Fruit fly (Drosophila melanogaster) whole organism, embryonic: ENCODE measurements around the gene CG17027.
A peak's percentile ranks its signal among the peaks of the same experiment; 100 is the strongest.

ENCODE experiments used
- Awh ChIP-seq: fragments of 200-800 bp; sonication (Bioruptor generic); IDR thresholded peaks from 2 replicates; pipeline ENCODE4, ENCODE4 v1.3.6; 2022; ENCODE audit warnings: missing biosample characterization, missing genetic modification characterization
- B-H2 ChIP-seq: fragments of 200-800 bp; sonication (Bioruptor generic); optimal IDR thresholded peaks from 2 replicates; lab custom pipeline; 2018; ENCODE audit warnings: missing biosample characterization, mild to moderate bottlenecking, missing genetic modification characterization
- Blimp-1 ChIP-seq: fragments of 200-800 bp; sonication (Bioruptor generic); optimal IDR thresholded peaks from 3 replicates; lab custom pipeline; 2018; ENCODE audit warnings: missing biosample characterization, missing genetic modification characterization, mild to moderate bottlenecking, moderate library complexity, missing genetic modification reagents
- CG1024 ChIP-seq: fragments of 200-800 bp; sonication (Bioruptor generic); IDR thresholded peaks from 2 replicates; pipeline ENCODE4 v1.3.6; 2022; ENCODE audit warnings: missing biosample characterization, missing genetic modification characterization
- CG10267 ChIP-seq: fragments of 200-800 bp; sonication (Bioruptor generic); optimal IDR thresholded peaks from 2 replicates; lab custom pipeline; 2018; ENCODE audit warnings: missing biosample characterization, mild to moderate bottlenecking, missing genetic modification characterization, moderate library complexity
- CG10979 ChIP-seq: fragments of 200-800 bp; sonication (Bioruptor generic); optimal IDR thresholded peaks from 2 replicates; lab custom pipeline; 2018; ENCODE audit warnings: missing biosample characterization, mild to moderate bottlenecking, missing genetic modification characterization, moderate library complexity
- CG11456 ChIP-seq: fragments of 200-800 bp; sonication (Bioruptor generic); IDR thresholded peaks from 3 replicates; pipeline ENCODE4 v1.3.6; 2022; ENCODE audit warnings: missing biosample characterization, missing genetic modification characterization
- CG11504 ChIP-seq: fragments of 200-800 bp; sonication (Bioruptor generic); optimal IDR thresholded peaks from 3 replicates; lab custom pipeline; 2019; ENCODE audit warnings: missing biosample characterization, mild to moderate bottlenecking, missing genetic modification characterization, moderate library complexity
- CG13775 ChIP-seq: fragments of 200-800 bp; sonication (Bioruptor generic); optimal IDR thresholded peaks from 3 replicates; lab custom pipeline; 2017; ENCODE audit warnings: missing biosample characterization, mild to moderate bottlenecking, missing genetic modification characterization
- CG13894 ChIP-seq: fragments of 200-800 bp; sonication (Bioruptor generic); optimal IDR thresholded peaks from 3 replicates; lab custom pipeline; 2018; ENCODE audit warnings: missing biosample characterization, mild to moderate bottlenecking, missing genetic modification characterization, moderate library complexity
- CG15269 ChIP-seq: fragments of 200-800 bp; sonication (Bioruptor generic); optimal IDR thresholded peaks from 2 replicates; lab custom pipeline; 2018; ENCODE audit warnings: missing biosample characterization, mild to moderate bottlenecking, missing genetic modification characterization, moderate library complexity
- CG15696 ChIP-seq: fragments of 200-800 bp; sonication (Bioruptor generic); optimal IDR thresholded peaks from 2 replicates; lab custom pipeline; 2019; ENCODE audit warnings: missing biosample characterization, mild to moderate bottlenecking, missing genetic modification characterization, moderate library complexity
- CG17361 ChIP-seq: fragments of 200-800 bp; sonication (Bioruptor generic); IDR thresholded peaks from 3 replicates; pipeline ENCODE4 v1.3.6; 2022; ENCODE audit warnings: missing biosample characterization, missing genetic modification characterization
- CG17829 ChIP-seq: fragments of 200-800 bp; optimal IDR thresholded peaks from 2 replicates; lab custom pipeline; 2019; ENCODE audit warnings: missing biosample characterization, mild to moderate bottlenecking, missing genetic modification characterization, moderate library complexity
- CG2712 ChIP-seq: fragments of 200-800 bp; optimal IDR thresholded peaks from 3 replicates; lab custom pipeline; 2019; ENCODE audit warnings: missing biosample characterization, mild to moderate bottlenecking, missing genetic modification characterization, moderate library complexity
- CG4424 ChIP-seq: fragments of 200-800 bp; sonication (Bioruptor generic); optimal IDR thresholded peaks from 3 replicates; lab custom pipeline; 2016; ENCODE audit warnings: missing biosample characterization, missing genetic modification characterization
- CG4617 ChIP-seq: fragments of 200-800 bp; sonication (Bioruptor generic); optimal IDR thresholded peaks from 3 replicates; lab custom pipeline; 2016; ENCODE audit warnings: missing biosample characterization, missing genetic modification characterization, borderline replicate concordance
- CG4854 ChIP-seq: fragments of 200-800 bp; sonication (Bioruptor generic); optimal IDR thresholded peaks from 2 replicates; lab custom pipeline; 2016; ENCODE audit warnings: missing biosample characterization, missing genetic modification characterization, inconsistent platforms
- CG7987 ChIP-seq: fragments of 200-800 bp; sonication (Bioruptor generic); optimal IDR thresholded peaks from 2 replicates; lab custom pipeline; 2018; ENCODE audit warnings: missing biosample characterization, mild to moderate bottlenecking, missing genetic modification characterization, moderate library complexity
- H15 ChIP-seq: fragments of 200-800 bp; sonication (Bioruptor generic); IDR thresholded peaks from 3 replicates; pipeline ENCODE4 v1.3.6; 2022; ENCODE audit warnings: missing biosample characterization, missing genetic modification characterization
- Med ChIP-seq: fragments of 200-800 bp; sonication (Bioruptor generic); peaks from one replicate; lab custom pipeline; 2016; ENCODE audit warnings: missing biosample characterization, missing genetic modification characterization, mild to moderate bottlenecking, inconsistent platforms, moderate library complexity
- Ssrp ChIP-seq: fragments of 200-800 bp; sonication (Bioruptor generic); optimal IDR thresholded peaks from 2 replicates; lab custom pipeline; 2018; ENCODE audit warnings: missing biosample characterization, mild to moderate bottlenecking, missing genetic modification characterization, moderate library complexity
- abd-A ChIP-seq: fragments of 200-800 bp; sonication (Bioruptor generic); optimal IDR thresholded peaks from 3 replicates; lab custom pipeline; 2019; ENCODE audit warnings: missing biosample characterization, mild to moderate bottlenecking, missing genetic modification characterization, moderate library complexity
- amos ChIP-seq: fragments of 200-800 bp; sonication (Bioruptor generic); IDR thresholded peaks from 2 replicates; pipeline ENCODE4 v1.3.6; 2022; ENCODE audit warnings: missing biosample characterization, missing genetic modification characterization; ENCODE audit not compliant: partially characterized antibody
- bowl ChIP-seq: fragments of 200-800 bp; sonication (Bioruptor generic); IDR thresholded peaks from 2 replicates; pipeline ENCODE4 v1.3.6; 2022; ENCODE audit warnings: missing biosample characterization, missing genetic modification characterization
- bsh ChIP-seq, 2 experiments: fragments of 200-800 bp; sonication (Bioruptor generic); optimal IDR thresholded peaks; 2 replicates each; lab custom pipeline; 2017 to 2018; ENCODE audit warnings: mild to moderate bottlenecking in 2 of 2, missing biosample characterization in 2 of 2, missing genetic modification characterization in 2 of 2, moderate library complexity in 1 of 2
- chinmo ChIP-seq: fragments of 200-800 bp; sonication (Bioruptor generic); IDR thresholded peaks from 4 replicates; pipeline ENCODE4 v1.3.6; 2022; ENCODE audit warnings: missing biosample characterization, missing genetic modification characterization; ENCODE audit not compliant: partially characterized antibody
- cwo ChIP-seq: fragments of 200-800 bp; sonication (Bioruptor generic); optimal IDR thresholded peaks from 3 replicates; lab custom pipeline; 2017; ENCODE audit warnings: missing biosample characterization, missing genetic modification characterization, mild to moderate bottlenecking, moderate library complexity, missing genetic modification reagents
- dm ChIP-seq: fragments of 200-800 bp; sonication (Bioruptor generic); optimal IDR thresholded peaks from 3 replicates; lab custom pipeline; 2016; ENCODE audit warnings: missing biosample characterization, missing genetic modification characterization
- gcm ChIP-seq: fragments of 200-800 bp; sonication (Bioruptor generic); optimal IDR thresholded peaks from 2 replicates; lab custom pipeline; 2019; ENCODE audit warnings: missing biosample characterization, mild to moderate bottlenecking, missing genetic modification characterization, moderate library complexity
- gro ChIP-seq: fragments of 200-800 bp; sonication (Bioruptor generic); optimal IDR thresholded peaks from 2 replicates; lab custom pipeline; 2016; ENCODE audit warnings: missing biosample characterization, missing genetic modification characterization
- gt ChIP-seq: fragments of 200-800 bp; sonication (Bioruptor generic); IDR thresholded peaks from 2 replicates; pipeline ENCODE4 v1.3.6; 2022; ENCODE audit warnings: missing biosample characterization, missing genetic modification characterization
- her ChIP-seq: fragments of 200-800 bp; sonication (Bioruptor generic); optimal IDR thresholded peaks from 2 replicates; lab custom pipeline; 2016; ENCODE audit warnings: missing biosample characterization, missing genetic modification characterization
- lbe ChIP-seq: fragments of 200-800 bp; sonication (Bioruptor generic); optimal IDR thresholded peaks from 2 replicates; lab custom pipeline; 2016; ENCODE audit warnings: missing biosample characterization, mild to moderate bottlenecking, missing genetic modification characterization
- lola ChIP-seq, 3 experiments: fragments of >200 bp in 2 of 3; fragments of 200-800 bp in 1 of 3; sonication (Bioruptor generic) in 1 of 3; optimal IDR thresholded peaks; 2 replicates each; lab custom pipeline; 2017 to 2019; ENCODE audit warnings: missing biosample characterization in 3 of 3, missing genetic modification characterization in 3 of 3, mild to moderate bottlenecking in 1 of 3, moderate library complexity in 1 of 3
- oc ChIP-seq: fragments of 200-800 bp; sonication (Bioruptor generic); optimal IDR thresholded peaks from 2 replicates; lab custom pipeline; 2018; ENCODE audit warnings: missing biosample characterization, mild to moderate bottlenecking, missing genetic modification characterization, moderate library complexity
- phol ChIP-seq: fragments of 200-800 bp; sonication (Bioruptor generic); optimal IDR thresholded peaks from 3 replicates; lab custom pipeline; 2018; ENCODE audit warnings: missing biosample characterization, mild to moderate bottlenecking, missing genetic modification characterization, moderate library complexity
- pros ChIP-seq: fragments of 200-800 bp; sonication (Bioruptor generic); optimal IDR thresholded peaks from 3 replicates; lab custom pipeline; 2019; ENCODE audit warnings: missing biosample characterization, mild to moderate bottlenecking, missing genetic modification characterization, moderate library complexity
- pum ChIP-seq: fragments of 200-800 bp; sonication (Bioruptor generic); optimal IDR thresholded peaks from 2 replicates; lab custom pipeline; 2016; ENCODE audit warnings: missing biosample characterization, missing genetic modification characterization
- sd ChIP-seq: fragments of 200-800 bp; sonication (Bioruptor generic); optimal IDR thresholded peaks from 3 replicates; lab custom pipeline; 2018; ENCODE audit warnings: missing biosample characterization, mild to moderate bottlenecking, missing genetic modification characterization, moderate library complexity
- vvl ChIP-seq: fragments of 200-800 bp; sonication (Bioruptor generic); IDR thresholded peaks from 2 replicates; pipeline ENCODE4 v1.3.6; 2022; ENCODE audit warnings: missing biosample characterization, missing genetic modification characterization
- wor ChIP-seq: fragments of 200-800 bp; sonication (Bioruptor generic); IDR thresholded peaks from 2 replicates; pipeline ENCODE4 v1.3.6; 2022; ENCODE audit warnings: missing biosample characterization, missing genetic modification characterization
- zen2 ChIP-seq: fragments of 200-800 bp; sonication (Bioruptor generic); IDR thresholded peaks from 3 replicates; pipeline ENCODE4 v1.3.6; 2022; ENCODE audit warnings: missing biosample characterization, missing genetic modification characterization; ENCODE audit not compliant: partially characterized antibody
- zf30C ChIP-seq: fragments of 200-800 bp; sonication (Bioruptor generic); optimal IDR thresholded peaks from 3 replicates; lab custom pipeline; 2018; ENCODE audit warnings: missing biosample characterization, mild to moderate bottlenecking, missing genetic modification characterization
- zfh2 ChIP-seq: fragments of 200-800 bp; sonication (Bioruptor generic); optimal IDR thresholded peaks from 2 replicates; lab custom pipeline; 2016; ENCODE audit warnings: missing biosample characterization, missing genetic modification characterization

Gene CG17027

dm6 chr3L:16014515-16014914 is 34.6 kb downstream of the CG17027 start:
- TF ChIP-seq zen2 (GFP tag; lab: Robert Waterston, UW), result 0 out of 3 replicates have a peak, but pooled peaks have one; percentile 6
- TF ChIP-seq CG4617 (GFP tag; lab: Kevin White, UChicago), result no peak
- TF ChIP-seq cwo (GFP tag; lab: Kevin White, UChicago), result peak; percentile 27
- no peak for TF ChIP-seq gt (GFP tag; lab: Robert Waterston, UW)
- peak; percentile 61 for TF ChIP-seq oc (tag; lab: Kevin White, UChicago)
- 0 out of 4 replicates have a peak, but pooled peaks have one; percentile 31 for TF ChIP-seq chinmo (GFP tag; lab: Robert Waterston, UW)
- peak; percentile 65 for TF ChIP-seq sd (tag; lab: Kevin White, UChicago)
- TF ChIP-seq amos (GFP tag; lab: Robert Waterston, UW), result no peak
- TF ChIP-seq abd-A (tag; lab: Kevin White, UChicago), result peak; percentile 97
- TF ChIP-seq her (GFP tag; lab: Kevin White, UChicago), result no peak
- TF ChIP-seq vvl, result peak; percentile 43; the same call in 1 of the 2 replicates
- peak; percentile 80 for TF ChIP-seq Awh (GFP tag; lab: Robert Waterston, UW)
- TF ChIP-seq CG15269 (tag; lab: Kevin White, UChicago), result peak; percentile 50
- peak; percentile 53 for TF ChIP-seq pros (GFP tag; lab: Kevin White, UChicago)
- TF ChIP-seq dm (GFP tag; lab: Kevin White, UChicago), result no peak
- peak; percentile 48; the same call in 1 of the 2 replicates for TF ChIP-seq bowl
- no peak for TF ChIP-seq CG7987 (GFP tag; lab: Kevin White, UChicago)
- TF ChIP-seq gro (GFP tag; lab: Kevin White, UChicago), result peak; percentile 68
- peak; percentile 75 for TF ChIP-seq CG13894 (tag; lab: Kevin White, UChicago)

DNA sequence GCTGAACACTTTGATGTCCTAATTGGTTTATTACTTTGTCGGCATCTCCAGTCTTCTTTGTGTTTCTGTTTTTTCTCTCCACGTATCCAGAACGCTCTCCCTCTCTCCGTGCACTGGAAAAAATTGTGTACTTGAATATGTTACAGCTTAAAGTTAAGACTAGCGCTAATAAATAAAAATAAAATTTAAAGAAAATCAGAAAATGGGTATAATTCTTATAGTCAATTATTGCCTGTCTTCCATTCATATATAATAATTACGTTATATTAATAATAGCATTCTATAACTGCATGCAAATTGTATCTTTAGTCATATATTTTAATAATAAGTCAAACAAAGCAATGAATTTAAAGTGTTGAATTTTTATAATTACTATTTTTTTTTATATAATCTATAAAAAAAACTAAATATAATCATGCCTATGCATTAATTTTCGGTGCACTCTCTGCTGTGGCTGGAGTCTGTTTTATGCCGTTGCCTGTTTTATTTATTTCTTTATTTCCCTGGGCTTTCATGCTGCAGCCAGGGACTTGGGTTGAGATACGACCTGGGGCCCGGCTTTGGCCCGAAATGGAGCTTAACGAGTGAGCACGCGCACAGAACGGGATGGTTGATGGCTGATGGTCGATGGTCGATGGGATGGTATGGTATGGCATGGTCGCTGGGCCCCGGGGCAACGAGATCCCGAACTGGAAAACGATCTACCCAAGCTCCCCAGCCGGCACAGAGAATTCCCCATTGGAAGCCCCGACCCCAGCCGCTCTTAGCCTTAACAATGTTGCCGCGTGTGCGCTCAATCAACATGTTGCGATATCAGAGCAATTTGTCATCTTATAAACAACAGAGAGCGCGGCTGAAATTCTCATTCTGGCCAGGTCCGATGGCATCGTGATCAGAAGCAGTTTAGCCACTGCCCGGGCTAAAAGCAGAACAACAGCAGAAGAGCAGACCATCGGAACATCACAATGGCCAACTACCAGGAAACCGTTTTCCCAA is 36.2 kb downstream of the CG17027 start:
- TF ChIP-seq gcm (GFP tag; lab: Kevin White, UChicago), result no peak
- TF ChIP-seq Ssrp (tag; lab: Kevin White, UChicago), result peak; percentile 21
- peak in 1 of 2 experiments; percentile 32 for TF ChIP-seq bsh (GFP tag; optimal IDR thresholded peaks at IDR 0.05; lab: Kevin White, UChicago)
- TF ChIP-seq CG15696 (tag; lab: Kevin White, UChicago), result peak; percentile 51
- TF ChIP-seq B-H2 (GFP tag; lab: Kevin White, UChicago), result no peak
- no peak for TF ChIP-seq pum
- peak; percentile 81 for TF ChIP-seq CG17361 (GFP tag; lab: Robert Waterston, UW)
- TF ChIP-seq CG10267 (tag; lab: Kevin White, UChicago), result peak; percentile 67
- peak; percentile 11 for TF ChIP-seq CG4424 (GFP tag; lab: Kevin White, UChicago)
- no peak for TF ChIP-seq wor (GFP tag; lab: Robert Waterston, UW)
- peak; percentile 80 for TF ChIP-seq CG10979
- no peak for TF ChIP-seq zfh2 (GFP tag; lab: Kevin White, UChicago)
- TF ChIP-seq CG1024 (GFP tag; lab: Robert Waterston, UW), result 0 out of 2 replicates have a peak, but pooled peaks have one; percentile 2
- peak; percentile 58 for TF ChIP-seq phol
- no peak for TF ChIP-seq CG4854 (GFP tag; lab: Kevin White, UChicago)
- peak; percentile 75 for TF ChIP-seq zf30C (GFP tag; lab: Kevin White, UChicago)
- peak; percentile 5 for TF ChIP-seq lbe (GFP tag; lab: Kevin White, UChicago)
- no peak for TF ChIP-seq CG13775 (GFP tag; lab: Kevin White, UChicago)
- TF ChIP-seq bowl, result no peak
- TF ChIP-seq CG11504 (tag; lab: Kevin White, UChicago), result peak; percentile 23
- 0 out of 2 replicates have a peak, but pooled peaks have one; percentile 19 for TF ChIP-seq vvl
- peak; percentile 8 for TF ChIP-seq Med
- peak; percentile 48 for TF ChIP-seq Blimp-1 (GFP tag; lab: Kevin White, UChicago)
- TF ChIP-seq CG17829 (tag; lab: Kevin White, UChicago), result peak; percentile 74
- TF ChIP-seq CG2712 (tag; lab: Kevin White, UChicago), result peak; percentile 79
- no peak for TF ChIP-seq H15 (GFP tag; lab: Robert Waterston, UW)
- peak in 1 of 3 experiments; percentile 69 for TF ChIP-seq lola (GFP tag; optimal IDR thresholded peaks at IDR 0.05; lab: Kevin White, UChicago)
- 0 out of 3 replicates have a peak, but pooled peaks have one; percentile 42 for TF ChIP-seq CG11456 (GFP tag; lab: Robert Waterston, UW)
